Worm (Caenorhabditis elegans) whole organism, L3 larva: ENCODE results near the gene ipla-2.

Experiments used
- ceh-16 ChIP-seq: sonication (generic microtip); optimal IDR thresholded peaks from 2 replicates; lab custom pipeline; 2017; ENCODE audit warnings: missing biosample characterization, missing genetic modification characterization
- ceh-28 ChIP-seq: fragments of 150-350 bp; optimal IDR thresholded peaks from 2 replicates; lab custom pipeline; 2014; ENCODE audit warnings: missing biosample characterization, missing genetic modification reagents, missing genetic modification characterization
- egl-5 ChIP-seq: fragments of 150-350 bp; optimal IDR thresholded peaks from 2 replicates; lab custom pipeline; 2017; ENCODE audit warnings: missing biosample characterization, missing genetic modification reagents, missing genetic modification characterization, inconsistent platforms
- elt-2 ChIP-seq: sonication (generic microtip); optimal IDR thresholded peaks from 2 replicates; lab custom pipeline; 2016; ENCODE audit warnings: missing genetic modification reagents, mild to moderate bottlenecking, missing genetic modification characterization, missing compliant biosample characterization
- fkh-2 ChIP-seq: fragments of 150-350 bp; optimal IDR thresholded peaks from 2 replicates; lab custom pipeline; 2014; ENCODE audit warnings: missing biosample characterization, missing genetic modification reagents, missing genetic modification characterization
- fos-1 ChIP-seq: fragments of 150-350 bp; optimal IDR thresholded peaks from 2 replicates; lab custom pipeline; 2014; ENCODE audit warnings: missing biosample characterization, missing genetic modification characterization
- jun-1 ChIP-seq: fragments of 150-350 bp; optimal IDR thresholded peaks from 2 replicates; lab custom pipeline; 2014; ENCODE audit warnings: missing biosample characterization, missing genetic modification reagents, missing genetic modification characterization
- lsy-12 ChIP-seq: sonication (generic microtip); optimal IDR thresholded peaks from 2 replicates; lab custom pipeline; 2016; ENCODE audit warnings: mild to moderate bottlenecking, missing genetic modification characterization, missing compliant biosample characterization
- nfya-1 ChIP-seq: sonication (generic microtip); optimal IDR thresholded peaks from 2 replicates; lab custom pipeline; 2017; ENCODE audit warnings: missing genetic modification characterization, mild to moderate bottlenecking, missing compliant biosample characterization, antibody characterized with exemption, moderate library complexity; ENCODE audit not compliant: insufficient read depth
- nhr-11 ChIP-seq: fragments of 150-350 bp; optimal IDR thresholded peaks from 2 replicates; lab custom pipeline; 2014; ENCODE audit warnings: missing biosample characterization, missing genetic modification characterization
- nhr-12 ChIP-seq: fragments of 150-350 bp; optimal IDR thresholded peaks from 2 replicates; lab custom pipeline; 2014; ENCODE audit warnings: missing biosample characterization, missing genetic modification characterization
- nhr-23 ChIP-seq: fragments of 150-350 bp; optimal IDR thresholded peaks from 2 replicates; lab custom pipeline; 2014; ENCODE audit warnings: missing biosample characterization, missing genetic modification reagents, missing genetic modification characterization
- nhr-25 ChIP-seq: sonication (generic microtip); optimal IDR thresholded peaks from 2 replicates; lab custom pipeline; 2017; ENCODE audit warnings: missing biosample characterization, missing genetic modification characterization
- nhr-76 ChIP-seq: fragments of 150-350 bp; sonication (generic microtip); optimal IDR thresholded peaks from 5 replicates; lab custom pipeline; 2014; ENCODE audit warnings: missing biosample characterization, missing genetic modification characterization
- pha-4 ChIP-seq: fragments of 150-350 bp; optimal IDR thresholded peaks from 2 replicates; lab custom pipeline; 2014; ENCODE audit warnings: missing biosample characterization, missing genetic modification reagents, missing genetic modification characterization
- tbx-2 ChIP-seq: sonication (generic microtip); optimal IDR thresholded peaks from 2 replicates; lab custom pipeline; 2016; ENCODE audit warnings: mild to moderate bottlenecking, missing genetic modification characterization, missing compliant biosample characterization
- unc-39 ChIP-seq: sonication (generic microtip); optimal IDR thresholded peaks from 4 replicates; lab custom pipeline; 2017; ENCODE audit warnings: missing biosample characterization, missing genetic modification characterization
- zag-1 ChIP-seq: fragments of 150-350 bp; optimal IDR thresholded peaks from 2 replicates; lab custom pipeline; 2014; ENCODE audit warnings: missing biosample characterization, missing genetic modification characterization
- ztf-4 ChIP-seq: fragments of 150-350 bp; optimal IDR thresholded peaks from 2 replicates; lab custom pipeline; 2014; ENCODE audit warnings: missing biosample characterization, missing genetic modification characterization

Gene ipla-2

ce11 chrX:9795579-9795978 is 42.3 kb downstream of the ipla-2 start:
- TF ChIP-seq elt-2 (tag; lab: Kevin White, UChicago) (peak; percentile 62), pha-4 (tag; lab: Kevin White, UChicago) (no peak)

- no peak for TF ChIP-seq unc-39
- no peak for TF ChIP-seq nfya-1 (tag; lab: Kevin White, UChicago)
- no peak for TF ChIP-seq ceh-16 (tag; lab: Kevin White, UChicago)
- no peak for TF ChIP-seq fos-1 (tag; lab: Kevin White, UChicago)
- TF ChIP-seq nhr-11 (tag; lab: Kevin White, UChicago): no peak
- no peak for TF ChIP-seq fkh-2
- no peak for TF ChIP-seq nhr-76 (tag; lab: Kevin White, UChicago)
Measured at ce11 chrX:9794173-9794572, 43.7 kb downstream of the ipla-2 start, which contains the start of gene F36G3.2. Gene F36G3.2, minus strand, starts transcription at chrX:9794273.

ce11 chrX:9789110-9789509 is 48.7 kb downstream of the ipla-2 start, which contains the start of gene F36G3.1:
Gene F36G3.1, minus strand, starts transcription at chrX:9789210.
- TF ChIP-seq ceh-28: no peak
- no peak for TF ChIP-seq tbx-2
- no peak for TF ChIP-seq lsy-12
- no peak for TF ChIP-seq zag-1 (tag; lab: Kevin White, UChicago)
- TF ChIP-seq nhr-12 (tag; lab: Kevin White, UChicago): no peak
- TF ChIP-seq nhr-23 (tag; lab: Kevin White, UChicago): no peak
- no peak for TF ChIP-seq pha-4 (tag; lab: Kevin White, UChicago)
- no peak for TF ChIP-seq ztf-4
- no peak for TF ChIP-seq jun-1 (tag; lab: Kevin White, UChicago)

ce11 chrX:9785865-9786264 is 52.0 kb downstream of the ipla-2 start:
- TF ChIP-seq nhr-25 (tag; lab: Kevin White, UChicago) (peak; percentile 33), nhr-23 (tag; lab: Kevin White, UChicago) (peak; percentile 64), pha-4 (tag; lab: Kevin White, UChicago) (peak; percentile 15), egl-5 (tag; lab: Kevin White, UChicago) (no peak)
